Fruit fly (Drosophila melanogaster): ENCODE measurements around the gene Sirt2.

Sirt2 gene

dm6 chr3R:20284140-20284911, 43.9 kb upstream of the Sirt2 start:
- peak; percentile 32 for TF ChIP-seq rgr (GFP tag; optimal IDR thresholded peaks at IDR 0.05)
- TF ChIP-seq brk (GFP tag; optimal IDR thresholded peaks at IDR 0.05) = no peak
- TF ChIP-seq sage (GFP tag; optimal IDR thresholded peaks at IDR 0.05) = peak; percentile 55
- no peak for TF ChIP-seq lola (GFP tag; optimal IDR thresholded peaks at IDR 0.05)
- TF ChIP-seq h (GFP tag; optimal IDR thresholded peaks at IDR 0.05) = peak; percentile 22
- TF ChIP-seq dsf (GFP tag; optimal IDR thresholded peaks at IDR 0.05; ENCODE audit: borderline replicate concordance) = no peak
- TF ChIP-seq N (GFP tag; optimal IDR thresholded peaks at IDR 0.05) = no peak
- TF ChIP-seq psq (GFP tag; optimal IDR thresholded peaks at IDR 0.05) = peak; percentile 58
- TF ChIP-seq Sp1 (GFP tag; optimal IDR thresholded peaks at IDR 0.05) = peak; percentile 29
- TF ChIP-seq foxo (GFP tag; optimal IDR thresholded peaks at IDR 0.05) = peak in 1 of 2 experiments; percentile 54
- TF ChIP-seq dl (GFP tag; optimal IDR thresholded peaks at IDR 0.05; ENCODE audit: insufficient read depth in 1 of 2, partially characterized antibody in 2 of 2) = no peak
- TF ChIP-seq woc (GFP tag; optimal IDR thresholded peaks at IDR 0.05) = no peak
- no peak for TF ChIP-seq usp (GFP tag; optimal IDR thresholded peaks at IDR 0.05)
- peak; percentile 9 for TF ChIP-seq Hnf4 (GFP tag; optimal IDR thresholded peaks at IDR 0.05)
- TF ChIP-seq Dif (GFP tag; optimal IDR thresholded peaks at IDR 0.05; ENCODE audit: partially characterized antibody) = peak; percentile 14

dm6 chr3R:20285678-20286449, 42.4 kb upstream of the Sirt2 start:
- TF ChIP-seq Hnf4 (GFP tag; optimal IDR thresholded peaks at IDR 0.05) (peak; percentile 12), N (GFP tag; optimal IDR thresholded peaks at IDR 0.05) (no peak), OdsH (GFP tag; optimal IDR thresholded peaks at IDR 0.05) (peak; percentile 22), rgr (GFP tag; optimal IDR thresholded peaks at IDR 0.05) (peak; percentile 26), h (GFP tag; optimal IDR thresholded peaks at IDR 0.05) (peak; percentile 15), Abd-B (GFP tag; optimal IDR thresholded peaks at IDR 0.05) (no peak), psq (GFP tag; optimal IDR thresholded peaks at IDR 0.05) (peak; percentile 4), Vsx2 (GFP tag; optimal IDR thresholded peaks at IDR 0.05; ENCODE audit: partially characterized antibody) (peak; percentile 3), fru (GFP tag; optimal IDR thresholded peaks at IDR 0.05) (peak; percentile 37), usp (GFP tag; optimal IDR thresholded peaks at IDR 0.05) (no peak), HLH106 (tag; optimal IDR thresholded peaks at IDR 0.05) (peak; percentile 7), Sp1 (GFP tag; optimal IDR thresholded peaks at IDR 0.05) (peak; percentile 9), Myc (optimal IDR thresholded peaks at IDR 0.05) (no peak), Hr83 (GFP tag; optimal IDR thresholded peaks at IDR 0.05; ENCODE audit: poor library complexity, severe bottlenecking) (peak; percentile 44), foxo (GFP tag; optimal IDR thresholded peaks at IDR 0.05) (peak in 1 of 2 experiments; percentile 33)

- TF ChIP-seq CG32264 (GFP tag; optimal IDR thresholded peaks at IDR 0.05) (no peak), CG9705 (GFP tag; optimal IDR thresholded peaks at IDR 0.05) (no peak)
Measured at dm6 chr3R:20286758-20287157, 41.5 kb upstream of the Sirt2 start.

- no peak for TF ChIP-seq Hr83 (GFP tag; optimal IDR thresholded peaks at IDR 0.05; ENCODE audit: poor library complexity, severe bottlenecking)
- no peak for TF ChIP-seq Hr78 (GFP tag; optimal IDR thresholded peaks at IDR 0.05)
- TF ChIP-seq Dfd (GFP tag; optimal IDR thresholded peaks at IDR 0.05) = no peak
- TF ChIP-seq Mio (GFP tag; optimal IDR thresholded peaks at IDR 0.05) = no peak
- no peak for TF ChIP-seq sv (GFP tag; optimal IDR thresholded peaks at IDR 0.05)
- no peak for TF ChIP-seq brk (GFP tag; optimal IDR thresholded peaks at IDR 0.05)
- no peak for TF ChIP-seq foxo (GFP tag; optimal IDR thresholded peaks at IDR 0.05)
- no peak for TF ChIP-seq Dif (GFP tag; optimal IDR thresholded peaks at IDR 0.05; ENCODE audit: partially characterized antibody)
- TF ChIP-seq br (GFP tag; optimal IDR thresholded peaks at IDR 0.05) = no peak
- no peak for TF ChIP-seq psq (GFP tag; optimal IDR thresholded peaks at IDR 0.05)
- no peak for TF ChIP-seq usp (GFP tag; optimal IDR thresholded peaks at IDR 0.05)
- TF ChIP-seq pan (optimal IDR thresholded peaks at IDR 0.05) = no peak
Measured at dm6 chr3R:20288069-20288468, 40.2 kb upstream of the Sirt2 start.

Data from whole organism, wandering third instar larva.